Worm (Caenorhabditis elegans) whole organism, midembryonic: ENCODE results near the gene srx-90.

Source experiments
- T22C8.4 ChIP-seq: fragments of 200-800 bp; sonication (Bioruptor generic); IDR thresholded peaks from 2 replicates; pipeline ENCODE4 v1.3.6; 2022; ENCODE audit warnings: missing genetic modification characterization, missing compliant biosample characterization
- flt-1 ChIP-seq: fragments of 200-800 bp; sonication (Bioruptor generic); IDR thresholded peaks from 2 replicates; pipeline ENCODE4 v1.3.6; 2022; ENCODE audit warnings: missing genetic modification characterization, missing compliant biosample characterization
- klf-2 ChIP-seq: fragments of 200-800 bp; sonication (Bioruptor generic); conservative IDR thresholded peaks from 2 replicates; pipeline ENCODE4 v1.3.6; 2022; ENCODE audit warnings: missing genetic modification reagents, missing genetic modification characterization, missing compliant biosample characterization
- med-1 ChIP-seq: sonication (generic microtip); optimal IDR thresholded peaks from 2 replicates; lab custom pipeline; 2017; ENCODE audit warnings: missing genetic modification characterization, mild to moderate bottlenecking, missing compliant biosample characterization, antibody characterized with exemption, missing genetic modification reagents; ENCODE audit not compliant: insufficient read depth
- tab-1 ChIP-seq: fragments of 200-800 bp; sonication (Bioruptor generic); IDR thresholded peaks from 2 replicates; pipeline ENCODE4 v1.3.6; 2022; ENCODE audit warnings: missing genetic modification characterization, missing compliant biosample characterization

DNA sequence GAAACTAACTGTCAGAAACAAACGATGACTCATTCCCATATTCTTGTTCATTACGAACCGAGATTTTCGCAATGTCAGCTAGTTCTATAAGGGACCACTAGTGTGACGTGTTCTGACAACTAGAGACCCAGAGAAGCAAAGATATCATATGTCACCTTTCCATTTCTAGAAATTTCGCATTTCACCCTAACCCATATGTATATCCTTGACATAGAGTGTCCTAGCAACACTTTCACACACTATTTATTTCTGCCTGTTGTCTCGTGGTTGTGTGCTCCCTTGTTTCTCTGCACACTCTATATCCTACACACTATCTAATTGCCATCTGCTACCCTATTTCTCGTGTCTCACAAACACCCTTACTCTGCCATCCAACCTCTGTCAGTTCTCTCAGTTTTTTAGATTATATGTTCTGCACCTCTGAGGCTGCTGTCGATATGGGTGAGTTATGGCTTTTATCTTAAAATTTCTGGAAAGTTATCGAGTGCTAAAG is 32.0 kb upstream of the srx-90 start, which contains the start of the genes F38B7.17 and F38B7.3:
- TF ChIP-seq flt-1 (GFP tag; lab: Robert Waterston, UW) (no peak), T22C8.4 (GFP tag; lab: Robert Waterston, UW) (no peak), klf-2 (GFP tag; lab: Robert Waterston, UW) (no peak), med-1 (no peak), tab-1 (GFP tag; lab: Robert Waterston, UW) (no peak)
